Worm (Caenorhabditis elegans) whole organism, L1 larva: ENCODE measurements around the gene F11A5.13.

Source experiments
- C16A3.4 ChIP-seq: fragments of 150-350 bp; optimal IDR thresholded peaks from 2 replicates; lab custom pipeline; 2014; ENCODE audit warnings: missing biosample characterization, missing genetic modification characterization
- F16B12.6 ChIP-seq: fragments of 150-350 bp; optimal IDR thresholded peaks from 2 replicates; lab custom pipeline; 2014; ENCODE audit warnings: missing biosample characterization, missing genetic modification characterization
- alr-1 ChIP-seq: fragments of 200-800 bp; sonication (Bioruptor generic); optimal IDR thresholded peaks from 2 replicates; lab custom pipeline; 2018; ENCODE audit warnings: borderline replicate concordance, mild to moderate bottlenecking, missing genetic modification characterization, missing compliant biosample characterization
- blmp-1 ChIP-seq: fragments of 150-350 bp; optimal IDR thresholded peaks from 2 replicates; lab custom pipeline; 2014; ENCODE audit warnings: missing biosample characterization, missing genetic modification characterization
- ceh-8 ChIP-seq: fragments of 200-800 bp; sonication (Bioruptor generic); optimal IDR thresholded peaks from 2 replicates; lab custom pipeline; 2018; ENCODE audit warnings: mild to moderate bottlenecking, missing genetic modification characterization, moderate library complexity, missing compliant biosample characterization
- ceh-90 ChIP-seq: sonication (generic microtip); optimal IDR thresholded peaks from 2 replicates; lab custom pipeline; 2016; ENCODE audit warnings: missing genetic modification characterization, missing compliant biosample characterization
- dsc-1 ChIP-seq: sonication (generic microtip); optimal IDR thresholded peaks from 2 replicates; lab custom pipeline; 2016; ENCODE audit warnings: mild to moderate bottlenecking, missing genetic modification characterization, missing compliant biosample characterization
- efl-1 ChIP-seq, 4 experiments: fragments of 150-350 bp; optimal IDR thresholded peaks in 3 of 4; peaks in 1 of 4; 1 replicate in 1 of 4; 2 replicates in 3 of 4; lab custom pipeline; 2014; ENCODE audit warnings: missing biosample characterization in 2 of 4, missing genetic modification characterization in 2 of 4, missing genetic modification reagents in 2 of 4
- egl-27 ChIP-seq, 2 experiments: fragments of 150-350 bp in 1 of 2; sonication (generic microtip); optimal IDR thresholded peaks; 3 replicates each; lab custom pipeline; 2017 to 2018; ENCODE audit warnings: missing biosample characterization in 2 of 2, missing genetic modification characterization in 2 of 2, missing genetic modification reagents in 2 of 2
- elt-2 ChIP-seq: sonication (generic microtip); optimal IDR thresholded peaks from 2 replicates; lab custom pipeline; 2016; ENCODE audit warnings: missing genetic modification characterization, mild to moderate bottlenecking, inconsistent platforms, missing compliant biosample characterization, missing genetic modification reagents
- fkh-10 ChIP-seq: sonication (generic microtip); optimal IDR thresholded peaks from 2 replicates; lab custom pipeline; 2017; ENCODE audit warnings: missing biosample characterization, missing genetic modification reagents, missing genetic modification characterization
- grh-1 ChIP-seq: fragments of 200-800 bp; sonication (Bioruptor generic); IDR thresholded peaks from 2 replicates; pipeline ENCODE4 v1.3.6; 2022; ENCODE audit warnings: missing genetic modification reagents, missing genetic modification characterization, missing compliant biosample characterization
- hlh-17 ChIP-seq: fragments of 200-800 bp; sonication (Bioruptor generic); optimal IDR thresholded peaks from 2 replicates; lab custom pipeline; 2018; ENCODE audit warnings: missing genetic modification characterization, mild to moderate bottlenecking, missing compliant biosample characterization, moderate library complexity, borderline replicate concordance
- hlh-4 ChIP-seq: sonication (generic microtip); optimal IDR thresholded peaks from 2 replicates; lab custom pipeline; 2016; ENCODE audit warnings: mild to moderate bottlenecking, missing genetic modification characterization, missing compliant biosample characterization
- hpl-2 ChIP-seq: fragments of 150-350 bp; optimal IDR thresholded peaks from 2 replicates; lab custom pipeline; 2014; ENCODE audit warnings: missing biosample characterization, missing genetic modification reagents, missing genetic modification characterization
- irx-1 ChIP-seq: sonication (generic microtip); optimal IDR thresholded peaks from 2 replicates; lab custom pipeline; 2016; ENCODE audit warnings: missing genetic modification characterization, missing compliant biosample characterization
- isw-1 ChIP-seq: fragments of 200-800 bp; sonication (Bioruptor generic); IDR thresholded peaks from 2 replicates; pipeline ENCODE4 v1.3.6; 2022; ENCODE audit warnings: missing genetic modification characterization, missing compliant biosample characterization
- jun-1 ChIP-seq: fragments of 150-350 bp; optimal IDR thresholded peaks from 2 replicates; lab custom pipeline; 2014; ENCODE audit warnings: missing biosample characterization, missing genetic modification reagents, missing genetic modification characterization
- lin-13 ChIP-seq: fragments of 150-350 bp; optimal IDR thresholded peaks from 2 replicates; lab custom pipeline; 2014; ENCODE audit warnings: missing biosample characterization, missing genetic modification reagents, missing genetic modification characterization
- lin-35 ChIP-seq, 2 experiments: fragments of 150-350 bp; optimal IDR thresholded peaks; 2 replicates each; lab custom pipeline; 2014; ENCODE audit warnings: missing biosample characterization in 2 of 2, missing genetic modification characterization in 2 of 2, missing genetic modification reagents in 2 of 2
- lir-3 ChIP-seq: sonication (generic microtip); optimal IDR thresholded peaks from 2 replicates; lab custom pipeline; 2016; ENCODE audit warnings: mild to moderate bottlenecking, missing genetic modification characterization, moderate library complexity, missing compliant biosample characterization; ENCODE audit not compliant: poor library complexity
- mab-9 ChIP-seq: fragments of 200-800 bp; sonication (Bioruptor generic); IDR thresholded peaks from 2 replicates; pipeline ENCODE4 v1.3.6; 2022; ENCODE audit warnings: missing genetic modification reagents, missing genetic modification characterization, missing compliant biosample characterization
- mef-2 ChIP-seq: fragments of 150-350 bp; optimal IDR thresholded peaks from 2 replicates; lab custom pipeline; 2014; ENCODE audit warnings: missing biosample characterization, missing genetic modification characterization
- mep-1 ChIP-seq: fragments of 150-350 bp; optimal IDR thresholded peaks from 2 replicates; lab custom pipeline; 2014; ENCODE audit warnings: missing biosample characterization, missing genetic modification characterization
- nhr-12 ChIP-seq: sonication (generic microtip); optimal IDR thresholded peaks from 2 replicates; lab custom pipeline; 2017; ENCODE audit warnings: missing biosample characterization, missing genetic modification characterization
- nhr-19 ChIP-seq: fragments of 200-800 bp; sonication (Bioruptor generic); conservative IDR thresholded peaks from 2 replicates; pipeline ENCODE4 v1.3.6; 2022; ENCODE audit warnings: missing genetic modification characterization, missing compliant biosample characterization
- nhr-47 ChIP-seq: sonication (generic microtip); optimal IDR thresholded peaks from 2 replicates; lab custom pipeline; 2016; ENCODE audit warnings: mild to moderate bottlenecking, missing genetic modification characterization, moderate library complexity, missing compliant biosample characterization
- nhr-71 ChIP-seq: sonication (generic microtip); optimal IDR thresholded peaks from 2 replicates; lab custom pipeline; 2016; ENCODE audit warnings: mild to moderate bottlenecking, missing genetic modification characterization, moderate library complexity, missing compliant biosample characterization
- nhr-76 ChIP-seq: sonication (generic microtip); optimal IDR thresholded peaks from 2 replicates; lab custom pipeline; 2017; ENCODE audit warnings: missing biosample characterization, missing genetic modification characterization
- nhr-84 ChIP-seq: sonication (generic microtip); optimal IDR thresholded peaks from 2 replicates; lab custom pipeline; 2017; ENCODE audit warnings: missing biosample characterization, missing genetic modification characterization
- nhr-85 ChIP-seq: sonication (generic microtip); peaks from one replicate; lab custom pipeline; 2016; ENCODE audit warnings: missing genetic modification characterization, inconsistent platforms, missing compliant biosample characterization
- nhr-90 ChIP-seq: sonication (generic microtip); optimal IDR thresholded peaks from 2 replicates; lab custom pipeline; 2016; ENCODE audit warnings: mild to moderate bottlenecking, missing genetic modification characterization, missing compliant biosample characterization; ENCODE audit not compliant: poor library complexity
- pax-3 ChIP-seq: fragments of 200-800 bp; sonication (Bioruptor generic); optimal IDR thresholded peaks from 2 replicates; lab custom pipeline; 2018; ENCODE audit warnings: mild to moderate bottlenecking, missing genetic modification characterization, moderate library complexity, missing compliant biosample characterization
- pqm-1 ChIP-seq: sonication (generic microtip); optimal IDR thresholded peaks from 3 replicates; lab custom pipeline; 2017; ENCODE audit warnings: missing biosample characterization, missing genetic modification characterization
- snpc-4 ChIP-seq: fragments of 150-350 bp; optimal IDR thresholded peaks from 2 replicates; lab custom pipeline; 2014; ENCODE audit warnings: missing biosample characterization, missing genetic modification characterization
- sptf-1 ChIP-seq: fragments of 150-350 bp; optimal IDR thresholded peaks from 2 replicates; lab custom pipeline; 2014; ENCODE audit warnings: missing biosample characterization, missing genetic modification characterization
- sup-37 ChIP-seq: fragments of 200-800 bp; sonication (Bioruptor generic); optimal IDR thresholded peaks from 2 replicates; lab custom pipeline; 2018; ENCODE audit warnings: mild to moderate bottlenecking, missing genetic modification characterization, missing compliant biosample characterization
- swsn-7 ChIP-seq: sonication (generic microtip); optimal IDR thresholded peaks from 2 replicates; lab custom pipeline; 2016; ENCODE audit warnings: missing genetic modification characterization, missing compliant biosample characterization
- tlp-1 ChIP-seq: fragments of 150-350 bp; optimal IDR thresholded peaks from 2 replicates; lab custom pipeline; 2014; ENCODE audit warnings: missing biosample characterization, missing genetic modification characterization
- unc-130 ChIP-seq: fragments of 150-350 bp; optimal IDR thresholded peaks from 2 replicates; lab custom pipeline; 2017; ENCODE audit warnings: missing biosample characterization, missing genetic modification characterization, inconsistent platforms
- unc-30 ChIP-seq: sonication (generic microtip); optimal IDR thresholded peaks from 2 replicates; lab custom pipeline; 2017; ENCODE audit warnings: missing biosample characterization, missing genetic modification characterization
- unc-86 ChIP-seq: sonication (generic microtip); optimal IDR thresholded peaks from 2 replicates; lab custom pipeline; 2016; ENCODE audit warnings: missing genetic modification characterization, missing compliant biosample characterization
- zip-4 ChIP-seq: fragments of 200-800 bp; sonication (Bioruptor generic); optimal IDR thresholded peaks from 2 replicates; lab custom pipeline; 2018; ENCODE audit warnings: mild to moderate bottlenecking, missing genetic modification characterization, moderate library complexity, missing compliant biosample characterization
- ztf-11 ChIP-seq, 2 experiments: sonication (generic microtip); optimal IDR thresholded peaks; 2 replicates each; lab custom pipeline; 2016 to 2017; ENCODE audit warnings: missing genetic modification characterization in 2 of 2, missing biosample characterization in 1 of 2, missing compliant biosample characterization in 1 of 2

F11A5.13 gene

DNA sequence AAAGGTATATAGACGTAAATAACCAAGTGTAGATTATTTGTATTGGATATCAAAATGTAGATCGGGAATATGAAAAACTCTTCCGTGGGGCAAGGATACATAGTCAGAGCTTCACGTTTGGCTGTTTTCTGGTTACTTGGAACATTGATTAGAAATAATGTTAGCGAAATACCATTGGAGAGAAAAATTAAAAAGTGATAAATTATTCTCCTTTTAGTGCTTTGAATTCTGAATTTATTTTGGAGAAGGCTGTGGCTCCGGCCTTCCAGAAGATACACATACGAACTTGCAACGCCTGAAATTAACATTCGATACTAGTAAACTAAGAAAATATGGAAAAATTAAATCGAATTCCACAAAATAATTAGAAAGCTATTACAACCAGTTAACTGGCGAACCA is 9.2 kb upstream of the F11A5.13 start, which contains the start of gene srh-98:
Gene srh-98, minus strand, starts transcription at position 101 of the 400 bp plus-strand sequence.
- no peak for TF ChIP-seq unc-130 (tag; lab: Kevin White, UChicago)
- no peak for TF ChIP-seq unc-86

DNA sequence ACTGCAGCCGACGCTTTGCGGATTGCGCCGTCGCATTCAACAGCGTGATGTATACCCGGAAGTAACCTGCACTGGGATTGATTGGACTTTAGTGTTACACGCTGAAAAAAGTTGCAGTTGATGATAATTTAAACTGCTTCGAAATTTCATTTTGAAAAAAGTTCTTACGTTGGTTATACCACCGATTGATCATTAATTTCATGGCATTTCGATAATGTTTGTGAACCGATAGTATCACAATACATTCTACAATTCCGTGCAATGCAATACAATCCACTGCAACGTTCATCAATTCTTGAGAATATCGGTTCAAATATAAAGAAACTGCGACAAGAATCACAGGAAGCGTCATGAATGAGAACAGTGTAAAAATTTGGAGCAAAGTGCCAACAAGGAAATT is 8.7 kb upstream of the F11A5.13 start, which contains the start of gene F21H7.3:
Gene F21H7.3, minus strand, starts transcription at position 101 of the 400 bp plus-strand sequence.
- no peak for TF ChIP-seq grh-1
- TF ChIP-seq sup-37 (GFP tag; lab: Kevin White, UChicago): no peak
- TF ChIP-seq unc-86: no peak
- TF ChIP-seq lin-13 (GFP tag; lab: Kevin White, UChicago): no peak
- no peak for TF ChIP-seq mef-2 (tag; lab: Kevin White, UChicago)
- TF ChIP-seq mep-1 (tag; lab: Kevin White, UChicago): no peak
- no peak for TF ChIP-seq jun-1 (tag; lab: Kevin White, UChicago)
- TF ChIP-seq, all 84 proteins: peak for 0

DNA sequence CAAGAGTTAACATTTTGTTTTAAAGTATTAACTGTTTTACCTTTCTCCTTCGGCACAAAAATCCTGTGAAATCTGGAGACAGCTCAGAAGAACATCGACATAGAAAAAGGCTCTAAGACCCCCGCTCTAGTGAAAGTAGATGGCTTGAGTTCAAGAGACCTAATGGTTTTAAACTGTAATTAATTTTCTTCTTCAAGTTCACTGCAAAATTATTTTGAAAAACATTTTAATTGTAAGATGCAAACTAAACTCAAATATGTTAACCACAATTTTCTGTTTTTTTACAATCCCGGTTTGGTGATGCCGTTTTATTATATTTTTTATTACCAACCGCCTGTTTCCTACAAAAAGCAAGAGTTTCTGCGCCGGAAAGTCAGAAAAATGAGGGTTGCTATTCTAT is 7.1 kb upstream of the F11A5.13 start, which contains the start of gene clec-233:
Gene clec-233, plus strand, starts transcription at position 301 of the 400 bp plus-strand sequence.
- TF ChIP-seq F16B12.6: no peak
- TF ChIP-seq blmp-1 (tag; lab: Kevin White, UChicago): no peak
- TF ChIP-seq unc-30 (tag; lab: Kevin White, UChicago): no peak
- TF ChIP-seq nhr-84 (tag; lab: Kevin White, UChicago): no peak
- no peak for TF ChIP-seq nhr-47 (tag; lab: Kevin White, UChicago)
- TF ChIP-seq zip-4 (GFP tag; lab: Kevin White, UChicago): no peak
- TF ChIP-seq nhr-76: no peak
- TF ChIP-seq nhr-71: no peak
- no peak for TF ChIP-seq pqm-1 (tag; lab: Kevin White, UChicago)
- TF ChIP-seq ceh-90 (tag; lab: Kevin White, UChicago): no peak
- no peak for TF ChIP-seq hlh-4 (tag; lab: Kevin White, UChicago)
- TF ChIP-seq C16A3.4: no peak
- no peak for TF ChIP-seq egl-27 (tag; optimal IDR thresholded peaks at IDR 0.05; lab: Kevin White, UChicago)
- no peak for TF ChIP-seq hpl-2
- no peak for TF ChIP-seq nhr-19
- no peak for TF ChIP-seq mab-9 (GFP tag; lab: Robert Waterston, UW)
- no peak for TF ChIP-seq nhr-12 (tag; lab: Kevin White, UChicago)
- no peak for TF ChIP-seq snpc-4

DNA sequence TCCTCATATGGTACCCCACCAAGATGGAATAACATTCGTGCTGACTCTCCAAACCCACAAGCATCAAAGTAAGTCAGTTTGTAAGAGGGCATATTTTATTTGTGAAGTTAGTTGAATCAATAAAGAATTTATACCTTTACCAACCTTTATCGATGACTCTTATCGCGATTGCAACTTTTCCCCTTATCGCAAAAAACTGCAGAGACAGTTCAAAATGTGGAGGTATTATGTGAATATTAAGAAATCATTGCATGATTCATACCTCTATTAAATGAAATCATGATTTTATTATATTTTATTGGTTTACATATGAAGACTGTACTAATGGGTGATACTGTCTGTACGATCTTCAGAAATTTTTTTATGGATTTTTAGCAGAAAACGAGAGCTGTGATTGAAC is 5.7 kb upstream of the F11A5.13 start, which contains the start of gene gst-22:
Gene gst-22, minus strand, starts transcription at position 103 of the 400 bp plus-strand sequence.
- TF ChIP-seq hlh-17 (no peak), isw-1 (GFP tag; lab: Robert Waterston, UW) (no peak), lir-3 (no peak), swsn-7 (no peak), fkh-10 (GFP tag; lab: Kevin White, UChicago) (no peak), nhr-19 (no peak), nhr-90 (tag; lab: Kevin White, UChicago) (no peak), elt-2 (tag; lab: Kevin White, UChicago) (peak; percentile 89), irx-1 (tag; lab: Kevin White, UChicago) (no peak), ceh-8 (GFP tag; lab: Kevin White, UChicago) (no peak), dsc-1 (no peak), efl-1 (optimal IDR thresholded peaks at IDR 0.05; lab: Kevin White, UChicago) (no peak), efl-1 (GFP tag; optimal IDR thresholded peaks at IDR 0.05 in 1 of 2; lab: Kevin White, UChicago) (peak in 1 of 2 experiments; percentile 63), sptf-1 (tag; lab: Kevin White, UChicago) (no peak), pqm-1 (tag; lab: Kevin White, UChicago) (no peak), tlp-1 (peak; percentile 64), pax-3 (no peak), F16B12.6 (no peak), lin-35 (GFP tag; optimal IDR thresholded peaks at IDR 0.05; lab: Kevin White, UChicago) (no peak), mab-9 (GFP tag; lab: Robert Waterston, UW) (no peak), nhr-12 (tag; lab: Kevin White, UChicago) (no peak), nhr-85 (no peak), sup-37 (GFP tag; lab: Kevin White, UChicago) (no peak), alr-1 (tag; lab: Kevin White, UChicago) (no peak), mef-2 (tag; lab: Kevin White, UChicago) (no peak), ztf-11 (tag; optimal IDR thresholded peaks at IDR 0.05; lab: Kevin White, UChicago) (no peak)
